Worm (Caenorhabditis elegans): ENCODE results near the gene T05D4.2.

T05D4.2 gene

ce11 chrIII:13563000-13563522, at the start of gene T05D4.2:
Gene T05D4.2, minus strand, starts transcription at chrIII:13563082.
- TF ChIP-seq fos-1 (tag; optimal IDR thresholded peaks at IDR 0.05), result no peak
- peak; percentile 8 for TF ChIP-seq mep-1 (tag; optimal IDR thresholded peaks at IDR 0.05)
- no peak for TF ChIP-seq hmg-1.1 (GFP tag; IDR thresholded peaks at IDR 0.05)
- no peak for TF ChIP-seq aha-1 (tag)
- TF ChIP-seq set-16 (GFP tag; IDR thresholded peaks at IDR 0.05), result no peak
- no peak for TF ChIP-seq ceh-32 (tag; optimal IDR thresholded peaks at IDR 0.05; ENCODE audit: poor library complexity)
- TF ChIP-seq fkh-10 (GFP tag; optimal IDR thresholded peaks at IDR 0.05), result no peak
- no peak for TF ChIP-seq nhr-10 (tag; optimal IDR thresholded peaks at IDR 0.05)
- no peak for TF ChIP-seq attf-4 (tag; optimal IDR thresholded peaks at IDR 0.05)
- no peak for TF ChIP-seq zip-11 (GFP tag; IDR thresholded peaks at IDR 0.05)
- TF ChIP-seq ces-1 (GFP tag; optimal IDR thresholded peaks at IDR 0.05), result no peak
- no peak for TF ChIP-seq Y48G9A.11 (GFP tag; IDR thresholded peaks at IDR 0.05)
- peak in 1 of 2 experiments; percentile 59 for TF ChIP-seq lsy-2 (tag; optimal IDR thresholded peaks at IDR 0.05)
- TF ChIP-seq mxl-3 (GFP tag; optimal IDR thresholded peaks at IDR 0.05), result no peak
- TF ChIP-seq ctbp-1 (GFP tag; IDR thresholded peaks at IDR 0.05), result 0 out of 2 replicates have a peak, but pooled peaks have one; percentile 39
- TF ChIP-seq lir-3 (tag; optimal IDR thresholded peaks at IDR 0.05), result no peak
- TF ChIP-seq arid-1 (GFP tag; conservative IDR thresholded peaks at IDR 0.05), result no peak
- TF ChIP-seq madf-9 (GFP tag; conservative IDR thresholded peaks at IDR 0.05), result no peak
- TF ChIP-seq dmd-8 (GFP tag; IDR thresholded peaks at IDR 0.05), result no peak
- no peak for TF ChIP-seq ceh-20 (GFP tag; IDR thresholded peaks at IDR 0.05)
- TF ChIP-seq daf-19 (GFP tag; conservative IDR thresholded peaks at IDR 0.05), result 0 out of 2 replicates have a peak, but pooled peaks have one; percentile 49
- TF ChIP-seq aly-2 (tag; optimal IDR thresholded peaks at IDR 0.05), result no peak
- no peak for TF ChIP-seq Y5F2A.4 (GFP tag; optimal IDR thresholded peaks at IDR 0.05)
- TF ChIP-seq mxl-2 (GFP tag; conservative IDR thresholded peaks at IDR 0.05), result no peak
- TF ChIP-seq F44E2.7 (GFP tag; IDR thresholded peaks at IDR 0.05), result no peak
- no peak for TF ChIP-seq Y105C5A.15 (GFP tag; IDR thresholded peaks at IDR 0.05)
- no peak for TF ChIP-seq madf-5 (GFP tag; IDR thresholded peaks at IDR 0.05)
- TF ChIP-seq lin-1 (GFP tag; IDR thresholded peaks at IDR 0.05), result no peak
- TF ChIP-seq duxl-1 (tag; optimal IDR thresholded peaks at IDR 0.05; ENCODE audit: poor library complexity), result no peak
- TF ChIP-seq F10B5.3 (tag; optimal IDR thresholded peaks at IDR 0.05), result no peak
- TF ChIP-seq mdl-1 (tag; optimal IDR thresholded peaks at IDR 0.05), result no peak
- TF ChIP-seq skn-1 (tag; optimal IDR thresholded peaks at IDR 0.05), result no peak
- no peak for TF ChIP-seq nhr-102 (tag; optimal IDR thresholded peaks at IDR 0.05)
- no peak for TF ChIP-seq T20F7.1 (GFP tag; optimal IDR thresholded peaks at IDR 0.05)
- no peak for TF ChIP-seq lin-15B (tag; optimal IDR thresholded peaks at IDR 0.05)
- no peak for TF ChIP-seq ceh-82 (tag; optimal IDR thresholded peaks at IDR 0.05)
- no peak for TF ChIP-seq daf-8 (GFP tag; IDR thresholded peaks at IDR 0.05)
- TF ChIP-seq tra-1 (GFP tag; IDR thresholded peaks at IDR 0.05), result no peak
- TF ChIP-seq unc-62 (GFP tag; optimal IDR thresholded peaks at IDR 0.05 in 1 of 2), result peak in 1 of 2 experiments; percentile 97
- TF ChIP-seq unc-62 (tag; optimal IDR thresholded peaks at IDR 0.05), result no peak
- TF ChIP-seq ama-1 (optimal IDR thresholded peaks at IDR 0.05), result peak; percentile 57
- TF ChIP-seq lim-7 (GFP tag; IDR thresholded peaks at IDR 0.05), result no peak
- no peak for TF ChIP-seq gei-8 (GFP tag; optimal IDR thresholded peaks at IDR 0.05)
- no peak for TF ChIP-seq cey-2 (tag; optimal IDR thresholded peaks at IDR 0.05; ENCODE audit: borderline replicate concordance, insufficient read depth)
- no peak for TF ChIP-seq nhr-6 (tag; optimal IDR thresholded peaks at IDR 0.05)
- no peak for TF ChIP-seq pqm-1 (tag; optimal IDR thresholded peaks at IDR 0.05)
- peak; percentile 11 for TF ChIP-seq hlh-11 (tag; optimal IDR thresholded peaks at IDR 0.05)
- TF ChIP-seq nhr-111 (GFP tag; optimal IDR thresholded peaks at IDR 0.05), result no peak
- TF ChIP-seq mdt-29 (GFP tag; IDR thresholded peaks at IDR 0.05), result no peak
- 0 out of 2 replicates have a peak, but pooled peaks have one; percentile 23 for TF ChIP-seq D1046.2 (GFP tag; IDR thresholded peaks at IDR 0.05)
- no peak for TF ChIP-seq T26A8.4 (GFP tag; IDR thresholded peaks at IDR 0.05)
- TF ChIP-seq zip-2 (tag; optimal IDR thresholded peaks at IDR 0.05), result no peak

Data from whole organism, L4 larva.